Worm (Caenorhabditis elegans): ENCODE measurements around the gene pat-6.

The pat-6 gene

DNA sequence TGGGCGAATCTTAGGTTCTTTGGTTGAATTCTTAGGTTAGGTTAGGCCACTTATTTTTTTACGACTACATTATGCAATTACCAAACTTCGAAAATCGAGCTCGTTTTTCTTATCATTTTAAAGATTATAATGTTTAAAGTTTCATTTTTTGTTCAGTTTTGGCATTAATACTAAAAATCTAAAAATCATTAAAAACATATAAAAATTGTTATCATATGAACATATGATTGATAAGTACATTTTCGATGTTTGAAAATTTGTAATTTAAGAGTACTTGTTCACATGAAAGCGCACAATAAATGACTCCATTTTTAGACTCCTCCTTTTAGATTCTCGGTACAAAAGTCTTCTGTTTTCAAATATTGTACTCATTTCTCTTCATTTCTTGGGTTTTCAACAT lies 41.1 kb upstream of the pat-6 start:
- TF ChIP-seq unc-62 (GFP tag; optimal IDR thresholded peaks at IDR 0.05) (no peak), sma-9 (GFP tag; optimal IDR thresholded peaks at IDR 0.05) (no peak), sma-9 (tag; optimal IDR thresholded peaks at IDR 0.05) (no peak), ztf-11 (tag; optimal IDR thresholded peaks at IDR 0.05) (no peak), elt-3 (tag; optimal IDR thresholded peaks at IDR 0.05) (no peak), ama-1 (optimal IDR thresholded peaks at IDR 0.05) (no peak), nhr-21 (tag; optimal IDR thresholded peaks at IDR 0.05) (no peak), nhr-129 (tag; optimal IDR thresholded peaks at IDR 0.05) (no peak), nhr-12 (tag; optimal IDR thresholded peaks at IDR 0.05) (no peak), zag-1 (tag; optimal IDR thresholded peaks at IDR 0.05) (no peak), unc-55 (GFP tag; optimal IDR thresholded peaks at IDR 0.05) (no peak), nhr-23 (tag; optimal IDR thresholded peaks at IDR 0.05) (no peak), nhr-6 (tag; optimal IDR thresholded peaks at IDR 0.05) (no peak), gmeb-1 (tag; optimal IDR thresholded peaks at IDR 0.05) (no peak), nhr-237 (tag; optimal IDR thresholded peaks at IDR 0.05) (no peak), lin-39 (tag; optimal IDR thresholded peaks at IDR 0.05) (no peak)

DNA sequence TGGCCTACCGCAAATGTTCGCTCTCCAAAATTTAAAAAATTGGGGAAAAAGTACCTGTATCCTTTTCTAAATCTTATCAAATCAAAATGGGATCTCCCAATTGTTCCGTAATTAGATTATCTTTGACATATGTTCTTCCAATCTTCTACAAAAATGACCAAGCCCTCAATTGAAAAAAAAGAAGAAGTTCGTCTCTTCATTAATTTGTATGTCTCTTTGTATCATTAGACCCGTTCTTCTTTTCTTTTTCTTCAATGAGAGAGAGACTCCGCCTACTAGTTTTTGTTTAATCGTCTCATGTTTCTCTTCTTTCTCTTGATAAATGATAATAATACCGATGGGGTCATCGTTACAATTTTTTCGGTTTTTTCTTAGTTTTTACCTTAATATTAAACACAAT lies 39.2 kb upstream of the pat-6 start:
- peak; percentile 3 for TF ChIP-seq sma-3 (GFP tag; optimal IDR thresholded peaks at IDR 0.05)
- TF ChIP-seq lin-39 (tag; optimal IDR thresholded peaks at IDR 0.05), result no peak
- peak; percentile 68 for TF ChIP-seq sma-9 (GFP tag; optimal IDR thresholded peaks at IDR 0.05)
- TF ChIP-seq sma-9 (tag; optimal IDR thresholded peaks at IDR 0.05), result no peak

DNA sequence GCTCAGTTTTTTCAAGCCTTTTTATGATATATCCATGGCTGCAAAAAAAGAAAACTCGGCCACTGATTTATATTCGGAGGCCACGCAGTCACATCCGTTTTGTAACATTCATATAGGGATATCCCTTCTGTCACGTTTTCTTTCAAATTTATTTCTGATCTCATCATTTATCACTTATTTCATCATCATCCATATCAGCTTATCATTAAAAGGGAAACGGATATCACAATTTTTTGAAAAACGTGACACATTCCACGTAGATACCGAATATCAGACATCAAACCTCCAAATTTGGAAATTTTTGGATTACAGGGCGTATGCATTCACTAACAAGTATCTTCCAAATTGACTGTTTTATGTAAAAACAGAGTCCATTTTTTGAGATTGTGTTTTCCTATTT lies 38.7 kb upstream of the pat-6 start:
- TF ChIP-seq nhr-25 (tag; optimal IDR thresholded peaks at IDR 0.05) (peak; percentile 26), nhr-129 (tag; optimal IDR thresholded peaks at IDR 0.05) (peak; percentile 27), dmd-4 (tag; optimal IDR thresholded peaks at IDR 0.05) (no peak), fos-1 (tag; optimal IDR thresholded peaks at IDR 0.05) (peak; percentile 18), nhr-21 (tag; optimal IDR thresholded peaks at IDR 0.05) (peak; percentile 51), crh-2 (tag; optimal IDR thresholded peaks at IDR 0.05) (peak; percentile 38), sma-9 (GFP tag; optimal IDR thresholded peaks at IDR 0.05) (peak; percentile 70), sma-9 (tag; optimal IDR thresholded peaks at IDR 0.05) (no peak), lin-11 (tag; optimal IDR thresholded peaks at IDR 0.05) (no peak), ztf-4 (tag; optimal IDR thresholded peaks at IDR 0.05) (no peak), unc-62 (GFP tag; optimal IDR thresholded peaks at IDR 0.05) (no peak), mbf-1 (tag; optimal IDR thresholded peaks at IDR 0.05) (no peak), ztf-11 (tag; optimal IDR thresholded peaks at IDR 0.05) (no peak), gmeb-1 (tag; optimal IDR thresholded peaks at IDR 0.05) (no peak)

DNA sequence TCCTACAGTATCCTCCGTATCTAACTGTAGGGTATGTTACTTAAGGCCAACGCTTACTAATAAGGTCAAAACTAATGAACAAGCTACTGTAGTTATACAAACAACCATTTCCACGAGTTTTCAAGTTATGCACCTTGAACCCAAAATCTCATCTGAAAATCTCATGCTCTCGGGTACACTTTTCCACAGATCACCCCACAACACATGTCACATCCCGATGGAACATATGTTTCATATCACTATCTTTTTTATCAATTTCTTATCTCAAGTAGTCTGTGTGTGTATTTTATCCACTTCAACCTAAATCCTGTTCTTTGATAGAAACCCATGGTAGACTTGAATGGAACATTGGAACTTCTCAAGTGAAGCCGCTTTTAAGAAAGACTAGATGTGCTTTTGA lies 36.3 kb upstream of the pat-6 start:
- TF ChIP-seq sma-9 (GFP tag; optimal IDR thresholded peaks at IDR 0.05) (peak; percentile 24), sma-9 (tag; optimal IDR thresholded peaks at IDR 0.05) (no peak), nhr-21 (tag; optimal IDR thresholded peaks at IDR 0.05) (no peak)

DNA sequence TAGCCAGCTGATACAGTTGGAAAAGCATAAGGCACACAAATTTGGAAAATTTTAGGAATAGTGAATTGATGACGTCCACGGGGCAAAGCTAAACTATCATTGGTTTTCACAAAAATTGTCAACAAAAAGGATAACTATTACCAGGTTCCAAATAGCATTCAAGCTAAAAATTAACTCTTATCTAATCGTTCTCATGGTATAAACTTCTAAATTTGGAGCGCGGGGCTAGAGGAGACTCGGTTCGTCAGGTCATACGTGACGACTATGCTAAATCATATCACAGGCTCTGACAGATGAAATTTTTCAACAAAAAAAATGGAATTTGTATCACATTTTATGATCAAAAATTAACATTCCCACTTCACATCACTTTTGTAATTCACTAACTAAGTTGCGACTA lies 35.2 kb upstream of the pat-6 start:
- no peak for TF ChIP-seq nhr-77 (tag; optimal IDR thresholded peaks at IDR 0.05)
- TF ChIP-seq unc-55 (GFP tag; optimal IDR thresholded peaks at IDR 0.05), result no peak
- TF ChIP-seq mab-5 (tag; optimal IDR thresholded peaks at IDR 0.05), result no peak
- TF ChIP-seq R02D3.7 (tag; optimal IDR thresholded peaks at IDR 0.05), result no peak
- no peak for TF ChIP-seq lin-11 (tag; optimal IDR thresholded peaks at IDR 0.05)
- TF ChIP-seq nhr-237 (tag; optimal IDR thresholded peaks at IDR 0.05), result no peak

DNA sequence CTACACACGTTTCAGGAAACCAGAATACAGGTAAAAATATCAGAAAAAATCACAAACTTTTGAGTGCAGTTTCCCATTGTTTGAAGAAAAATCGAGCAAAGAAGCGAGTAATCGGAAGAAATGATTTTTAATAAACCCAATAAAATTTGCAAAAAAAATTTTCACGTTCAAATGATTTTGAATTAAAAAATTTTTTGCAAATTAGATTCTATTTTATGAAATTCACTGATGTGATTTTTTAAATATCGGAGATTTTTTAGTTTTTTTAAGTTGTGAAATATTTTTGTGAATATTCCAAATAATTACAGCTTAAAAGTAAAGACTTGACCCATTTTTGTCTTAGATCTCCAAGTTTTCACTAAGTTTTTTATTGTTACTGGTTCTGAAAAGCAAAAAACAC lies 34.2 kb upstream of the pat-6 start, which contains the start of gene pnp-1:
TSS of gene pnp-1 (minus strand) at position 101 of the 400 bp plus-strand sequence.
- no peak for TF ChIP-seq mbf-1 (tag; optimal IDR thresholded peaks at IDR 0.05)
- no peak for TF ChIP-seq unc-39 (tag; optimal IDR thresholded peaks at IDR 0.05)
- no peak for TF ChIP-seq nhr-12 (tag; optimal IDR thresholded peaks at IDR 0.05)
- no peak for TF ChIP-seq nhr-11 (tag; optimal IDR thresholded peaks at IDR 0.05)
- TF ChIP-seq lin-11 (tag; optimal IDR thresholded peaks at IDR 0.05), result no peak

DNA sequence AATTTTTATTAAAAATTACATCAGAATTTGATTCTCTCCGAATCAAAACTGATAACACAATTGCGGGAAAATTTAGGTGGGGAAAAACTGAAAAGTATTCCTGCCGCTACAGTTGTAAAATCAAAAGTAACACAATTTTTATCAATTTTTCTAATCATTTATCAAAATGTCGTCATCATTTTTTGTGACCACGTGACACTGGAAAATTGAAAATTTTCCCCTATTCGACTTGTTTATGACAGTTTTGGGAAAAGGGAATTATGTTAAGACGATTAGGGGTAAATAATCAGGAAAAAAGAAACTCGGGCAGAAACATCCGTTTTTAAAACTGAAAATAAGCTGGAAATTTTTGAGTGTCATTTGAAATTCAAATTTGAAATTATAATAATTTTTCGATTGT lies 32.8 kb upstream of the pat-6 start:
- TF ChIP-seq Y55F3AM.14 (GFP tag; optimal IDR thresholded peaks at IDR 0.05) (no peak), sma-9 (GFP tag; optimal IDR thresholded peaks at IDR 0.05) (peak; percentile 58), sma-9 (tag; optimal IDR thresholded peaks at IDR 0.05) (no peak), ceh-16 (tag; optimal IDR thresholded peaks at IDR 0.05) (no peak), elt-1 (tag; optimal IDR thresholded peaks at IDR 0.05) (no peak), unc-39 (tag; optimal IDR thresholded peaks at IDR 0.05) (no peak), peb-1 (tag; optimal IDR thresholded peaks at IDR 0.05) (no peak), C34F6.9 (tag; optimal IDR thresholded peaks at IDR 0.05) (no peak), sma-3 (GFP tag; optimal IDR thresholded peaks at IDR 0.05) (peak; percentile 29), gmeb-1 (tag; optimal IDR thresholded peaks at IDR 0.05) (peak; percentile 70), ztf-11 (tag; optimal IDR thresholded peaks at IDR 0.05) (no peak), lsy-2 (tag; optimal IDR thresholded peaks at IDR 0.05) (peak in 1 of 2 experiments; percentile 13), nhr-237 (tag; optimal IDR thresholded peaks at IDR 0.05) (no peak), fos-1 (tag; optimal IDR thresholded peaks at IDR 0.05) (peak; percentile 55), ZK546.5 (tag; optimal IDR thresholded peaks at IDR 0.05) (no peak), nhr-12 (tag; optimal IDR thresholded peaks at IDR 0.05) (no peak), mdl-1 (tag; optimal IDR thresholded peaks at IDR 0.05) (peak in 1 of 2 experiments; percentile 25), crh-2 (tag; optimal IDR thresholded peaks at IDR 0.05) (peak; percentile 71), blmp-1 (tag; optimal IDR thresholded peaks at IDR 0.05; ENCODE audit: insufficient read depth) (no peak), lin-39 (tag; optimal IDR thresholded peaks at IDR 0.05) (no peak), alr-1 (tag; optimal IDR thresholded peaks at IDR 0.05) (no peak), lin-13 (GFP tag; optimal IDR thresholded peaks at IDR 0.05) (no peak)
